Fruit fly (Drosophila melanogaster): ENCODE data around the gene IPIP.

IPIP gene

dm6 chr2L:6098479-6099269 lies 50.9 kb downstream of the IPIP start, which contains the start of gene CG9175 (continued):
- TF ChIP-seq Opbp (GFP tag; IDR thresholded peaks at IDR 0.05; ENCODE audit: partially characterized antibody) (peak; percentile 97), CG6813 (GFP tag; optimal IDR thresholded peaks at IDR 0.05) (no peak), ham (GFP tag; IDR thresholded peaks at IDR 0.05) (no peak), Hr39 (optimal IDR thresholded peaks at IDR 0.05) (no peak), bbx (GFP tag; IDR thresholded peaks at IDR 0.05; ENCODE audit: partially characterized antibody) (peak; percentile 97), inv (GFP tag; IDR thresholded peaks at IDR 0.05; ENCODE audit: partially characterized antibody) (peak; percentile 94), Hand (GFP tag; optimal IDR thresholded peaks at IDR 0.05) (no peak), CG17385 (GFP tag; optimal IDR thresholded peaks at IDR 0.05) (no peak), ranshi (GFP tag; IDR thresholded peaks at IDR 0.05) (0 out of 2 replicates have a peak, but pooled peaks have one; percentile 23), CG10431 (GFP tag; optimal IDR thresholded peaks at IDR 0.05) (no peak), ssp (GFP tag; IDR thresholded peaks at IDR 0.05) (no peak), ci (GFP tag; IDR thresholded peaks at IDR 0.05) (peak; percentile 78), CG6272 (GFP tag; IDR thresholded peaks at IDR 0.05) (no peak; the same call in 1 of the 2 replicates), z (GFP tag; IDR thresholded peaks at IDR 0.05) (no peak), chinmo (GFP tag; IDR thresholded peaks at IDR 0.05; ENCODE audit: partially characterized antibody) (peak; percentile 99), CG17612 (GFP tag; IDR thresholded peaks at IDR 0.05) (no peak), Max (GFP tag; optimal IDR thresholded peaks at IDR 0.05) (no peak), CG7556 (GFP tag; optimal IDR thresholded peaks at IDR 0.05) (peak; percentile 2), gsb (GFP tag; IDR thresholded peaks at IDR 0.05) (no peak), vnd (GFP tag; IDR thresholded peaks at IDR 0.05; ENCODE audit: partially characterized antibody) (peak; percentile 87), CkIIα-i1 (GFP tag; IDR thresholded peaks at IDR 0.05) (no peak), Aef1 (GFP tag; IDR thresholded peaks at IDR 0.05) (no peak), CG2712 (tag; optimal IDR thresholded peaks at IDR 0.05) (peak; percentile 45), CG9932 (GFP tag; IDR thresholded peaks at IDR 0.05) (peak; percentile 72), Lim3 (GFP tag; IDR thresholded peaks at IDR 0.05) (no peak), Meics (GFP tag; optimal IDR thresholded peaks at IDR 0.05) (peak; percentile 42), CG16779 (GFP tag; IDR thresholded peaks at IDR 0.05) (no peak), exex (tag; optimal IDR thresholded peaks at IDR 0.05) (peak; percentile 34), CG11560 (tag; IDR thresholded peaks at IDR 0.05) (no peak), sqz (GFP tag; optimal IDR thresholded peaks at IDR 0.05) (no peak), tap (tag; optimal IDR thresholded peaks at IDR 0.05) (peak; percentile 42), CG7745 (tag; optimal IDR thresholded peaks at IDR 0.05) (no peak), fru (optimal IDR thresholded peaks at IDR 0.05) (no peak), amos (GFP tag; IDR thresholded peaks at IDR 0.05; ENCODE audit: partially characterized antibody) (peak; percentile 98), CG12236 (GFP tag; optimal IDR thresholded peaks at IDR 0.05) (no peak), jing (GFP tag; optimal IDR thresholded peaks at IDR 0.05) (no peak), Eip74EF (GFP tag; optimal IDR thresholded peaks at IDR 0.05) (no peak), Doc2 (GFP tag; IDR thresholded peaks at IDR 0.05) (no peak), Gsc (GFP tag; IDR thresholded peaks at IDR 0.05) (no peak), CG7357 (GFP tag; IDR thresholded peaks at IDR 0.05) (no peak), CG2202 (tag; optimal IDR thresholded peaks at IDR 0.05) (no peak), CG12219 (GFP tag; optimal IDR thresholded peaks at IDR 0.05) (no peak), Xrp1 (GFP tag; IDR thresholded peaks at IDR 0.05) (0 out of 2 replicates have a peak, but pooled peaks have one; percentile 14), BEAF-32 (GFP tag; optimal IDR thresholded peaks at IDR 0.05) (peak; percentile 99), CG1024 (GFP tag; IDR thresholded peaks at IDR 0.05) (no peak), zen2 (GFP tag; IDR thresholded peaks at IDR 0.05; ENCODE audit: partially characterized antibody) (peak; percentile 95), unc-4 (GFP tag; IDR thresholded peaks at IDR 0.05; ENCODE audit: partially characterized antibody) (peak; percentile 99), CG11247 (GFP tag; IDR thresholded peaks at IDR 0.05) (0 out of 2 replicates have a peak, but pooled peaks have one; percentile 13), bsh (GFP tag; optimal IDR thresholded peaks at IDR 0.05) (peak in 1 of 2 experiments; percentile 24)
